Worm (Caenorhabditis elegans): ENCODE data around the gene srz-74.

- no peak for TF ChIP-seq B0310.2 (tag; optimal IDR thresholded peaks at IDR 0.05)
- no peak for TF ChIP-seq tbx-37 (GFP tag; conservative IDR thresholded peaks at IDR 0.05)
- TF ChIP-seq tra-4 (tag; optimal IDR thresholded peaks at IDR 0.05) = no peak
- no peak for TF ChIP-seq ceh-13 (GFP tag; optimal IDR thresholded peaks at IDR 0.05)
- no peak for TF ChIP-seq tbx-11 (GFP tag; IDR thresholded peaks at IDR 0.05)
- no peak for TF ChIP-seq scrt-1 (GFP tag; IDR thresholded peaks at IDR 0.05)
These were observed at the start of gene srz-74 for ce11 chrIV:16329159-16329558.
